Fruit fly (Drosophila melanogaster): Measurements from ENCODE around the gene CG10877.

CG10877 gene

DNA sequence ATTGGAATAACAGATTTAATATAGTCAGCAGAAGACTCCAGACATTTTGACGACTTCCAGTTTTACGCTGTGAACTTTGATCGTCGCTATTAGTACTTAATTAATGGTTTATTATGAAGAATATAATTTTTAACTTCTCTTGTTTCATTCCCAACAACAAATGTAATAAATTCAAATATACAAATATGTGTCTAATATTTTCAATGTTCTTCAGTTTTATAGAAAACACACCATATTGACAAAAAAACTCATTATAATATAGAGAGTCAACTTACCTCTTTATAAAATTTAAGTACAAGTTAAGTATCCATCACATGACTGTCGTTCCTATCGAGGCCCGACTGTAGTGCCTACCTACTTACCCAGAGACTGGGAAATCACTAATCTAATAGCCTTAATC, 9.5 kb upstream of the CG10877 start (continued):
- TF ChIP-seq CHES-1-like (GFP tag; optimal IDR thresholded peaks at IDR 0.05) (no peak), twi (tag; optimal IDR thresholded peaks at IDR 0.05) (peak; percentile 16), sens (GFP tag) (peak; percentile 76), br (optimal IDR thresholded peaks at IDR 0.05) (no peak), cato (GFP tag; optimal IDR thresholded peaks at IDR 0.05; ENCODE audit: borderline replicate concordance) (no peak), CG10654 (GFP tag; optimal IDR thresholded peaks at IDR 0.05) (no peak), fd96Cb (tag; optimal IDR thresholded peaks at IDR 0.05) (no peak), CG8765 (GFP tag; IDR thresholded peaks at IDR 0.05) (no peak), CG15514 (GFP tag; optimal IDR thresholded peaks at IDR 0.05) (no peak), cg (GFP tag; optimal IDR thresholded peaks at IDR 0.05) (no peak), Pdp1 (GFP tag; optimal IDR thresholded peaks at IDR 0.05) (no peak), HLH54F (GFP tag; optimal IDR thresholded peaks at IDR 0.05) (no peak), CG10147 (GFP tag; optimal IDR thresholded peaks at IDR 0.05) (peak; percentile 22), CG2712 (tag; optimal IDR thresholded peaks at IDR 0.05) (peak; percentile 6), dati (GFP tag; IDR thresholded peaks at IDR 0.05) (no peak), ham (GFP tag; IDR thresholded peaks at IDR 0.05) (no peak), CTCF (GFP tag; optimal IDR thresholded peaks at IDR 0.05) (no peak), chn (GFP tag; optimal IDR thresholded peaks at IDR 0.05) (no peak), CG8924 (tag; optimal IDR thresholded peaks at IDR 0.05) (no peak), CG9437 (GFP tag; optimal IDR thresholded peaks at IDR 0.05) (peak; percentile 12), NFAT (GFP tag; IDR thresholded peaks at IDR 0.05) (no peak), tio (GFP tag; optimal IDR thresholded peaks at IDR 0.05) (no peak), pros (GFP tag; optimal IDR thresholded peaks at IDR 0.05) (no peak), Bdp1 (GFP tag; optimal IDR thresholded peaks at IDR 0.05) (no peak), ewg (GFP tag; optimal IDR thresholded peaks at IDR 0.05) (no peak), lola (GFP tag; optimal IDR thresholded peaks at IDR 0.05) (peak in 1 of 3 experiments; percentile 36), CG18599 (GFP tag; optimal IDR thresholded peaks at IDR 0.05) (no peak), CG32772 (GFP tag; IDR thresholded peaks at IDR 0.05) (no peak), CG4707 (GFP tag; optimal IDR thresholded peaks at IDR 0.05) (no peak), Dad (GFP tag; optimal IDR thresholded peaks at IDR 0.05) (no peak), prd (optimal IDR thresholded peaks at IDR 0.05) (no peak), prd (GFP tag; IDR thresholded peaks at IDR 0.05) (peak; percentile 36; the same call in 2 of the 3 replicates), org-1 (GFP tag; optimal IDR thresholded peaks at IDR 0.05) (no peak), CG17612 (GFP tag; IDR thresholded peaks at IDR 0.05) (no peak), CoRest (tag; optimal IDR thresholded peaks at IDR 0.05) (peak; percentile 59), sens-2 (GFP tag; IDR thresholded peaks at IDR 0.05) (no peak), CG10209 (GFP tag; optimal IDR thresholded peaks at IDR 0.05) (peak; percentile 7), CG2678 (tag; optimal IDR thresholded peaks at IDR 0.05) (peak; percentile 17), CG4360 (GFP tag; IDR thresholded peaks at IDR 0.05) (no peak), ci (GFP tag; IDR thresholded peaks at IDR 0.05) (no peak), dpn (GFP tag; optimal IDR thresholded peaks at IDR 0.05) (peak in 1 of 2 experiments; percentile 30), Sox102F (GFP tag; optimal IDR thresholded peaks at IDR 0.05) (peak; percentile 14), YL-1 (GFP tag; optimal IDR thresholded peaks at IDR 0.05) (no peak), chif (GFP tag; optimal IDR thresholded peaks at IDR 0.05) (peak in 1 of 2 experiments; percentile 10), CG3726 (GFP tag; IDR thresholded peaks at IDR 0.05) (no peak), CG10366 (GFP tag; IDR thresholded peaks at IDR 0.05) (no peak), CG3281 (GFP tag; optimal IDR thresholded peaks at IDR 0.05) (no peak), Asciz (GFP tag; optimal IDR thresholded peaks at IDR 0.05) (no peak), CG30403 (GFP tag; optimal IDR thresholded peaks at IDR 0.05) (peak; percentile 25), Dp (GFP tag; optimal IDR thresholded peaks at IDR 0.05) (no peak), CG16813 (GFP tag; IDR thresholded peaks at IDR 0.05; ENCODE audit: partially characterized antibody) (no peak), CG17912 (GFP tag; optimal IDR thresholded peaks at IDR 0.05) (no peak)
